Fruit fly (Drosophila melanogaster) whole organism, prepupa: Measurements from ENCODE around the gene fliI.

Experiments used
- CG8119 ChIP-seq: fragments of 200-800 bp; sonication (Bioruptor generic); IDR thresholded peaks from 3 replicates; pipeline ENCODE4 v1.3.6; 2022; ENCODE audit warnings: missing biosample characterization, missing genetic modification characterization
- Eip75B ChIP-seq: fragments of 200-800 bp; sonication (Bioruptor generic); optimal IDR thresholded peaks from 3 replicates; lab custom pipeline; 2016; ENCODE audit warnings: missing biosample characterization, missing genetic modification characterization
- fd59A ChIP-seq: fragments of 200-800 bp; sonication (Bioruptor generic); optimal IDR thresholded peaks from 2 replicates; lab custom pipeline; 2017; ENCODE audit warnings: missing biosample characterization, mild to moderate bottlenecking, missing genetic modification characterization, missing genetic modification reagents

dm6 chrX:21365421-21365820 is 25.9 kb downstream of the fliI start:
- TF ChIP-seq Eip75B (GFP tag; lab: Kevin White, UChicago) (no peak), CG8119 (no peak), fd59A (GFP tag; lab: Kevin White, UChicago) (no peak)
